Worm (Caenorhabditis elegans): Measurements from ENCODE around the gene snb-7.

ce11 chrIV:12583181-12583580 is 22.5 kb downstream of the snb-7 start:
- TF ChIP-seq sea-1 (GFP tag; conservative IDR thresholded peaks at IDR 0.05) (no peak), ets-7 (tag; optimal IDR thresholded peaks at IDR 0.05) (no peak), pes-1 (GFP tag; IDR thresholded peaks at IDR 0.05) (no peak), F13C5.2 (tag; optimal IDR thresholded peaks at IDR 0.05) (no peak), tbx-11 (GFP tag; IDR thresholded peaks at IDR 0.05) (no peak)

Data from whole organism, early embryonic.